Worm (Caenorhabditis elegans) whole organism, L2 larva: ENCODE data around the gene W09D10.4.

Experiments used
- alr-1 ChIP-seq: fragments of 150-350 bp; optimal IDR thresholded peaks from 2 replicates; lab custom pipeline; 2014; ENCODE audit warnings: missing biosample characterization, missing genetic modification characterization
- blmp-1 ChIP-seq: sonication (generic microtip); optimal IDR thresholded peaks from 2 replicates; lab custom pipeline; 2017; ENCODE audit warnings: missing genetic modification characterization, mild to moderate bottlenecking, missing compliant biosample characterization, antibody characterized with exemption, moderate library complexity; ENCODE audit not compliant: insufficient read depth
- egl-27 ChIP-seq: sonication (generic microtip); optimal IDR thresholded peaks from 3 replicates; lab custom pipeline; 2017; ENCODE audit warnings: missing biosample characterization, missing genetic modification reagents, missing genetic modification characterization
- nhr-11 ChIP-seq: fragments of 150-350 bp; optimal IDR thresholded peaks from 2 replicates; lab custom pipeline; 2014; ENCODE audit warnings: missing biosample characterization, missing genetic modification characterization
- nhr-12 ChIP-seq: fragments of 150-350 bp; optimal IDR thresholded peaks from 2 replicates; lab custom pipeline; 2014; ENCODE audit warnings: missing biosample characterization, missing genetic modification characterization
- nhr-129 ChIP-seq: fragments of 150-350 bp; optimal IDR thresholded peaks from 2 replicates; lab custom pipeline; 2014; ENCODE audit warnings: missing biosample characterization, missing genetic modification characterization
- nhr-77 ChIP-seq: fragments of 150-350 bp; optimal IDR thresholded peaks from 2 replicates; lab custom pipeline; 2014; ENCODE audit warnings: missing biosample characterization, missing genetic modification characterization
- unc-62 ChIP-seq: fragments of 150-350 bp; optimal IDR thresholded peaks from 2 replicates; lab custom pipeline; 2014; ENCODE audit warnings: missing biosample characterization, missing genetic modification reagents, missing genetic modification characterization

- no peak for TF ChIP-seq nhr-77
- TF ChIP-seq egl-27: no peak
- TF ChIP-seq alr-1 (tag; lab: Kevin White, UChicago): no peak
- TF ChIP-seq nhr-12 (tag; lab: Kevin White, UChicago): no peak
- no peak for TF ChIP-seq blmp-1 (tag; lab: Kevin White, UChicago)
- no peak for TF ChIP-seq nhr-129 (tag; lab: Kevin White, UChicago)
- TF ChIP-seq unc-62 (GFP tag; lab: Kevin White, UChicago): no peak
- TF ChIP-seq nhr-11 (tag; lab: Kevin White, UChicago): no peak
These were observed 23.5 kb upstream of the W09D10.4 start, which contains the start of gene smap-1 for ce11 chrIII:10739455-10739854.
